Worm (Caenorhabditis elegans) whole organism, mixed stage, embryonic: ENCODE measurements around the gene bpl-1.

Source experiments
- bed-3 ChIP-seq: fragments of 200-800 bp; sonication (Bioruptor generic); optimal IDR thresholded peaks from 3 replicates; lab custom pipeline; 2018; ENCODE audit warnings: mild to moderate bottlenecking, missing genetic modification characterization, moderate library complexity, missing compliant biosample characterization
- cnd-1 ChIP-seq: fragments of 200-800 bp; sonication (Bioruptor generic); optimal IDR thresholded peaks from 2 replicates; lab custom pipeline; 2018; ENCODE audit warnings: mild to moderate bottlenecking, missing genetic modification characterization, missing compliant biosample characterization
- elt-1 ChIP-seq: sonication (generic microtip); optimal IDR thresholded peaks from 2 replicates; lab custom pipeline; 2017; ENCODE audit warnings: missing genetic modification characterization, mild to moderate bottlenecking, missing compliant biosample characterization, antibody characterized with exemption, moderate library complexity, borderline replicate concordance; ENCODE audit not compliant: insufficient read depth
- elt-3 ChIP-seq: fragments of 150-350 bp; optimal IDR thresholded peaks from 2 replicates; lab custom pipeline; 2014; ENCODE audit warnings: missing biosample characterization, missing genetic modification characterization
- flh-1 ChIP-seq: fragments of 200-800 bp; sonication (Bioruptor generic); optimal IDR thresholded peaks from 2 replicates; lab custom pipeline; 2018; ENCODE audit warnings: mild to moderate bottlenecking, missing genetic modification characterization, moderate library complexity, missing compliant biosample characterization
- lsy-2 ChIP-seq: fragments of 150-350 bp; optimal IDR thresholded peaks from 2 replicates; lab custom pipeline; 2014; ENCODE audit warnings: missing biosample characterization, missing genetic modification characterization
- mls-2 ChIP-seq: sonication (generic microtip); optimal IDR thresholded peaks from 2 replicates; lab custom pipeline; 2016; ENCODE audit warnings: mild to moderate bottlenecking, missing genetic modification characterization, moderate library complexity, missing compliant biosample characterization
- nhr-237 ChIP-seq: fragments of 150-350 bp; optimal IDR thresholded peaks from 2 replicates; lab custom pipeline; 2014; ENCODE audit warnings: missing biosample characterization, missing genetic modification characterization
- nhr-28 ChIP-seq: fragments of 150-350 bp; optimal IDR thresholded peaks from 2 replicates; lab custom pipeline; 2014; ENCODE audit warnings: missing biosample characterization, missing genetic modification characterization
- sem-2 ChIP-seq: fragments of 200-800 bp; sonication (Bioruptor generic); optimal IDR thresholded peaks from 2 replicates; lab custom pipeline; 2018; ENCODE audit warnings: mild to moderate bottlenecking, missing genetic modification characterization, missing compliant biosample characterization
- sptf-1 ChIP-seq: sonication (generic microtip); optimal IDR thresholded peaks from 2 replicates; lab custom pipeline; 2017; ENCODE audit warnings: mild to moderate bottlenecking, missing genetic modification characterization, moderate library complexity, missing compliant biosample characterization
- unc-39 ChIP-seq: fragments of 150-350 bp; optimal IDR thresholded peaks from 2 replicates; lab custom pipeline; 2014; ENCODE audit warnings: missing biosample characterization, missing genetic modification characterization
- unc-62 ChIP-seq: fragments of 150-350 bp; optimal IDR thresholded peaks from 2 replicates; lab custom pipeline; 2014; ENCODE audit warnings: missing biosample characterization, missing genetic modification reagents, missing genetic modification characterization

DNA sequence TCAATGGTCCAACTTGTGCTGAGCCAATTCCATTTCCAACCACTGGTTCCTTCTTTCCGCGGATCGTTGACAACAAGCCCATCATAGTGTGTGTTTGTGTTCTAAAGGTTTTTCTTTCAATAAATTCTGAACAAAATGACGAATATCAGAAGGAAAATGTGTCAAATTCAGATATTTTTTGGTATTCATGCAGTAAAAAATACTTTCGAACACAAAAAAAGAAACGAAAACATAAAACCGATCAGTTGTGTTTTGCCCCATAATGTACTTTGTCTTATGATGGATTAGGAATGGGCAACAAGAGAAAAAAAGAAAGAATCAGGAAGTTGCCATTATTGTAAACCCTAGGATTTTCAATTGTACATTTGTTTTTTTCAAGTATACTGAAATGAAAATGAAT, 35.2 kb downstream of the bpl-1 start, which contains the start of gene glb-10:
- no peak for TF ChIP-seq mls-2
- no peak for TF ChIP-seq unc-39 (tag; lab: Kevin White, UChicago)
- no peak for TF ChIP-seq elt-3 (tag; lab: Kevin White, UChicago)
- no peak for TF ChIP-seq unc-62 (GFP tag; lab: Kevin White, UChicago)
- TF ChIP-seq nhr-237, result no peak
- no peak for TF ChIP-seq sem-2
- no peak for TF ChIP-seq sptf-1 (tag; lab: Kevin White, UChicago)
- TF ChIP-seq nhr-28, result no peak
- no peak for TF ChIP-seq bed-3 (GFP tag; lab: Kevin White, UChicago)
- no peak for TF ChIP-seq lsy-2
- TF ChIP-seq flh-1 (GFP tag; lab: Kevin White, UChicago), result no peak
- TF ChIP-seq elt-1, result no peak
- no peak for TF ChIP-seq cnd-1 (tag; lab: Kevin White, UChicago)
